Worm (Caenorhabditis elegans): ENCODE measurements around the gene T26H5.4.
A peak's percentile ranks its signal among the peaks of the same experiment; 100 is the strongest.

Gene T26H5.4

ce11 chrV:15465032-15465727 is 16.7 kb upstream of the T26H5.4 start, which contains the start of gene pqn-71 (continued):
- TF ChIP-seq nfyb-1 (GFP tag; IDR thresholded peaks at IDR 0.05), result peak; percentile 96
- TF ChIP-seq ceh-100 (GFP tag; IDR thresholded peaks at IDR 0.05), result peak; percentile 83
- TF ChIP-seq B0336.3 (GFP tag; IDR thresholded peaks at IDR 0.05), result peak; percentile 94
- peak; percentile 87 for TF ChIP-seq zim-3 (tag; optimal IDR thresholded peaks at IDR 0.05)
- 0 out of 2 replicates have a peak, but pooled peaks have one; percentile 54 for TF ChIP-seq bed-2 (GFP tag; IDR thresholded peaks at IDR 0.05)
- peak; percentile 85 for TF ChIP-seq F22D6.2 (tag; optimal IDR thresholded peaks at IDR 0.05)
- peak; percentile 80 for TF ChIP-seq ztf-28 (GFP tag; IDR thresholded peaks at IDR 0.05)
- peak; percentile 85 for TF ChIP-seq lin-54 (GFP tag; optimal IDR thresholded peaks at IDR 0.05)
- peak; percentile 84 for TF ChIP-seq gei-17 (GFP tag; optimal IDR thresholded peaks at IDR 0.05)
- TF ChIP-seq ztf-25 (GFP tag; IDR thresholded peaks at IDR 0.05), result peak; percentile 89; the same call in 1 of the 2 replicates
- peak; percentile 83 for TF ChIP-seq Y53G8AR.9 (GFP tag; conservative IDR thresholded peaks at IDR 0.05)
- TF ChIP-seq pbrm-1 (GFP tag; IDR thresholded peaks at IDR 0.05), result peak; percentile 95
- peak; percentile 62 for TF ChIP-seq F33H1.4 (GFP tag; IDR thresholded peaks at IDR 0.05)
- peak; percentile 93 for TF ChIP-seq K11D2.4 (GFP tag; IDR thresholded peaks at IDR 0.05)
- 0 out of 2 replicates have a peak, but pooled peaks have one; percentile 52 for TF ChIP-seq Y79H2A.3 (GFP tag; conservative IDR thresholded peaks at IDR 0.05)
- peak; percentile 88; the same call in 1 of the 2 replicates for TF ChIP-seq ceh-40 (GFP tag; IDR thresholded peaks at IDR 0.05)
- peak; percentile 85 for TF ChIP-seq tlf-1 (GFP tag; optimal IDR thresholded peaks at IDR 0.05)
- TF ChIP-seq lsl-1 (GFP tag; optimal IDR thresholded peaks at IDR 0.05), result peak; percentile 73

ce11 chrV:15464402-15464801 is 15.9 kb upstream of the T26H5.4 start, which contains the start of gene rocf-1:
Gene rocf-1, minus strand, starts transcription at chrV:15464502.
- no peak for TF ChIP-seq ama-1 (optimal IDR thresholded peaks at IDR 0.05)
- no peak for TF ChIP-seq ama-1 (GFP tag; optimal IDR thresholded peaks at IDR 0.05)
- no peak for TF ChIP-seq lin-54 (GFP tag; optimal IDR thresholded peaks at IDR 0.05)
- TF ChIP-seq egrh-3 (GFP tag; IDR thresholded peaks at IDR 0.05), result no peak
- TF ChIP-seq attf-3 (GFP tag; conservative IDR thresholded peaks at IDR 0.05), result no peak
- no peak for TF ChIP-seq attf-5 (GFP tag; optimal IDR thresholded peaks at IDR 0.05)
- no peak for TF ChIP-seq lin-26 (GFP tag; IDR thresholded peaks at IDR 0.05)
- no peak for TF ChIP-seq somi-1 (GFP tag; optimal IDR thresholded peaks at IDR 0.05)
- TF ChIP-seq F57C9.4 (tag; optimal IDR thresholded peaks at IDR 0.05), result no peak
- no peak for TF ChIP-seq B0261.1 (tag; optimal IDR thresholded peaks at IDR 0.05)
- no peak for TF ChIP-seq aptf-2 (GFP tag; conservative IDR thresholded peaks at IDR 0.05)
- TF ChIP-seq F49E8.2 (tag; optimal IDR thresholded peaks at IDR 0.05; ENCODE audit: insufficient read depth), result no peak
- TF ChIP-seq Y56A3A.18 (GFP tag; IDR thresholded peaks at IDR 0.05), result no peak
- no peak for TF ChIP-seq lsl-1 (GFP tag; optimal IDR thresholded peaks at IDR 0.05)
- no peak for TF ChIP-seq F39B2.1 (GFP tag; IDR thresholded peaks at IDR 0.05)

ce11 chrV:15459088-15459487 is 10.6 kb upstream of the T26H5.4 start, which contains the start of gene str-71:
Gene str-71, minus strand, starts transcription at chrV:15459188.
- TF ChIP-seq egl-18 (GFP tag; IDR thresholded peaks at IDR 0.05), result no peak
- TF ChIP-seq tbx-9 (tag; optimal IDR thresholded peaks at IDR 0.05; ENCODE audit: borderline replicate concordance), result no peak
- TF ChIP-seq D2030.7 (GFP tag; IDR thresholded peaks at IDR 0.05), result no peak
- TF ChIP-seq F22D6.2 (tag; optimal IDR thresholded peaks at IDR 0.05), result no peak
- no peak for TF ChIP-seq ztf-6 (GFP tag; IDR thresholded peaks at IDR 0.05)
- no peak for TF ChIP-seq lin-26 (GFP tag; IDR thresholded peaks at IDR 0.05)
- no peak for TF ChIP-seq lag-1 (GFP tag; IDR thresholded peaks at IDR 0.05)
- TF ChIP-seq Y53G8AR.9 (GFP tag; conservative IDR thresholded peaks at IDR 0.05), result no peak
